Worm (Caenorhabditis elegans) whole organism, midembryonic: ENCODE measurements around the gene R107.5.

Source experiments
- T22C8.4 ChIP-seq: fragments of 200-800 bp; sonication (Bioruptor generic); IDR thresholded peaks from 2 replicates; pipeline ENCODE4 v1.3.6; 2022; ENCODE audit warnings: missing genetic modification characterization, missing compliant biosample characterization
- cog-1 ChIP-seq: sonication (generic microtip); optimal IDR thresholded peaks from 2 replicates; lab custom pipeline; 2016; ENCODE audit warnings: missing genetic modification characterization, missing compliant biosample characterization
- flt-1 ChIP-seq: fragments of 200-800 bp; sonication (Bioruptor generic); IDR thresholded peaks from 2 replicates; pipeline ENCODE4 v1.3.6; 2022; ENCODE audit warnings: missing genetic modification characterization, missing compliant biosample characterization
- klf-2 ChIP-seq: fragments of 200-800 bp; sonication (Bioruptor generic); conservative IDR thresholded peaks from 2 replicates; pipeline ENCODE4 v1.3.6; 2022; ENCODE audit warnings: missing genetic modification reagents, missing genetic modification characterization, missing compliant biosample characterization
- med-1 ChIP-seq: sonication (generic microtip); optimal IDR thresholded peaks from 2 replicates; lab custom pipeline; 2017; ENCODE audit warnings: missing genetic modification characterization, mild to moderate bottlenecking, missing compliant biosample characterization, antibody characterized with exemption, missing genetic modification reagents; ENCODE audit not compliant: insufficient read depth
- ref-1 ChIP-seq: fragments of 200-800 bp; sonication (Bioruptor generic); conservative IDR thresholded peaks from 2 replicates; pipeline ENCODE4 v1.3.6; 2022; ENCODE audit warnings: missing genetic modification reagents, missing genetic modification characterization, missing compliant biosample characterization
- tab-1 ChIP-seq: fragments of 200-800 bp; sonication (Bioruptor generic); IDR thresholded peaks from 2 replicates; pipeline ENCODE4 v1.3.6; 2022; ENCODE audit warnings: missing genetic modification characterization, missing compliant biosample characterization
- ztf-23 ChIP-seq: fragments of 200-800 bp; sonication (Bioruptor generic); IDR thresholded peaks from 2 replicates; pipeline ENCODE4 v1.3.6; 2022; ENCODE audit warnings: missing genetic modification reagents, missing genetic modification characterization, missing compliant biosample characterization
- ztf-29 ChIP-seq: fragments of 200-800 bp; sonication (Bioruptor generic); IDR thresholded peaks from 2 replicates; pipeline ENCODE4 v1.3.6; 2022; ENCODE audit warnings: missing genetic modification reagents, missing genetic modification characterization, missing compliant biosample characterization

The R107.5 gene

DNA sequence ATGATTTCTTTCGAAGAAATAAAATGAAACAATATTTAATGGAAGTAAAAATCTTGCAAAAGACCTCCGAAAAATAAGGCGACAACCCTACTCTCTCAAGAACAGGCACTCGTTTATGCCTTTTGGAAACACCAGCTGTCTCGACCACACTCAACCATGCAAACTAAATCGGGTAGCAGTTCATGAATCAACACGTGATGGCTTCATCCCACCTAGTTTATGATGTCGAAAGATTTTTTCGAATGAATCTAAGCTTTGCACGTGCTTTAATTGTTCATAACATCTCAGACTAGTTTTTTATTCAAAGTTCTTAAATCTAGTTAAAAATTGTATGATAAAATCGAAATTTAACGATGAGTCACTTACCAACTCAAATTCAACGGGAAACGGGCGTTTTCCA is 327 bp downstream of the R107.5 start:
- TF ChIP-seq ztf-23 (GFP tag; lab: Robert Waterston, UW): no peak
- no peak for TF ChIP-seq T22C8.4
- no peak for TF ChIP-seq ref-1 (GFP tag; lab: Robert Waterston, UW)

DNA sequence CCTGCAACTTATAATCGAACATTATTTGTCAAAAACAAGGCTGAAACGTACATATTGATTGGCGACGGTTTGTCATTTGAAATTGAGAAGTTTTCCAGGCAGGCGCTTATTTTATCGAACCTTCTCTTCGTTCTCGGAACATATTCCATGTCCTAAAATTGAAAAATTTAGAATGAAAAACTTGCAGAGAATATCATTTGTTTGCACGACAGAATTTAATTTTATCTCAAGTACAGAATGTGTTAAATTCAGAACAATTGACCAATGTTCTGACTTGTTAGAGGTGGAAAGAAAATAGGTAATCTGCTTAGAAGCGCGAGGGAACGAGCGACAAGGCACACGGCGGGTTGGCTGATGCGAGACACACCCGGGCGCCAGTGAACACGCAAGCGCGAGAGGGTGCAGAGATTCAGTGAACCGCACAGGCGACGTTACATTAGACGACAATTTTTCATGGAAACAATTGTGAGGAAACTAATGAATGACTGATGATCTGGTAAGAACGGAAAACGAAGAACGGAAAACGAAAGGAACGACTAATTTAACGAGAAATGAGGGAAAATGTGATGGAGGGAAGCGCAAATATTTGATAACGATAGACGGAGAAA is 1.1 kb downstream of the R107.5 start:
- TF ChIP-seq klf-2 (GFP tag; lab: Robert Waterston, UW): peak; percentile 38; the same call in 1 of the 2 replicates
- TF ChIP-seq ref-1 (GFP tag; lab: Robert Waterston, UW): no peak
- 0 out of 2 replicates have a peak, but pooled peaks have one; percentile 18 for TF ChIP-seq ztf-29 (GFP tag; lab: Robert Waterston, UW)
- no peak for TF ChIP-seq cog-1 (tag; lab: Kevin White, UChicago)
- TF ChIP-seq T22C8.4: no peak
- TF ChIP-seq ztf-23 (GFP tag; lab: Robert Waterston, UW): no peak
- no peak for TF ChIP-seq med-1 (GFP tag; lab: Kevin White, UChicago)
- TF ChIP-seq flt-1: no peak; the same call in 1 of the 2 replicates

DNA sequence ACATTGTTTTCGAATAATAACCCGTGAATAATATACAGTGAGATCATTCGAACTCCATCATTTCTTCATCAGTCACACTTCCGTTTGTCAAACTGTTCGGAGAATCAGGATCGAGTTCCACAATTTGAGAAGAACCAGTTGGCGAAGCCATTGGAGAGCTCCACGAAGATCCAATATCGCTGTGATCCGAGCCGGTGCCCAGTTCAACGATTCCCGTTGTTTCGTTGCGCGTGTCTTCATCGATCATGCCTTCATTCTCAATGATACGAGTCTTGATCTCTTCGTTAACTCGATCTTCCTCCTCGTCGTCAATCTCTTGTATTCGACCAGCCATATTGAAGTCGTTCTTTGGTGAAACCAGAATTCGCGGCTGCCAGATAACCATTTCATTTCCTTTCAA is 1.9 kb downstream of the R107.5 start:
- TF ChIP-seq klf-2 (GFP tag; lab: Robert Waterston, UW) (no peak), flt-1 (no peak), ztf-29 (GFP tag; lab: Robert Waterston, UW) (no peak), med-1 (GFP tag; lab: Kevin White, UChicago) (no peak), tab-1 (GFP tag; lab: Robert Waterston, UW) (no peak), cog-1 (tag; lab: Kevin White, UChicago) (no peak), ztf-23 (GFP tag; lab: Robert Waterston, UW) (no peak), ref-1 (GFP tag; lab: Robert Waterston, UW) (no peak)

DNA sequence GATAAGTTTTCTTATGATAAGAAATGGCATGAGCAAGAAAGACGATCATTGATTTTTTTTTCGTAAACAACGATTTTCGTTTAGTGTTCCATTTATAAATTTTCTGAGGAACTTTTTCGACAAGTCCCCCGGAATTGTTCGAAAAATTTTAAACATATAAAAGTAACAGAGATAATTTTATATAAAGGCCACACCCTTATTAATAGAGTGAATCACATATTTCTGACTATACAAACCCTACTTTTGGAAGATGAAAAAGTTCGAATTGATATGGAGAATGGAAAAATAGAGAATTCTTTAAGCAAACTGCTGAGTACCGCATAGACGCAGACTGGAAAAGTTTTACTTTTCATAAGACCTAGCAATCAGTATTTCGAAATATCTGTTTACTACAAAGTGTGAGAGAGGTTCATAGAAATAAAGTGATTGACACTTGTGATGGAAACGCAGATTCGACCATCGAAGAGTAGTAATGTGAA is 2.4 kb downstream of the R107.5 start:
- no peak for TF ChIP-seq med-1 (GFP tag; lab: Kevin White, UChicago)

DNA sequence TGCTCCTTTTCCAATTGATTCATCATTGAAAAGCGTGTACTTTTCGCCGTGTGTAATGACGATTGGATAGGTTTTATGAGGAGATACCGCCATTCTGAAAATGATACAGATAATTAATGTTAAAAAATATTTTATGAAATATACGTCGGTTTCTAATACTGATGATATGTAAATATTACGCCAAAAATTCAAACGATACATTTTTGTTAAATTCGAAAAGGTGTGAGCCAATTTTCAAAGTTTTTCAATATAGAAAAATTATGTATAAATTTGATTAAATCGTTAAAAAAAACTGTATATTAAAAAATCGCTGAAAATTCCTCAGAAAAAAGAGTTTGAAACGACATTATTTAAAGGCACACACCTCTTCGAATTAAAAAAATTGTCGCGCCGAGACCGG is 3.0 kb downstream of the R107.5 start, which contains the start of gene ikke-1:
ikke-1 (minus strand) TSS at position 101 of the 400 bp plus-strand sequence.
- no peak for TF ChIP-seq tab-1 (GFP tag; lab: Robert Waterston, UW)
- no peak for TF ChIP-seq cog-1 (tag; lab: Kevin White, UChicago)

DNA sequence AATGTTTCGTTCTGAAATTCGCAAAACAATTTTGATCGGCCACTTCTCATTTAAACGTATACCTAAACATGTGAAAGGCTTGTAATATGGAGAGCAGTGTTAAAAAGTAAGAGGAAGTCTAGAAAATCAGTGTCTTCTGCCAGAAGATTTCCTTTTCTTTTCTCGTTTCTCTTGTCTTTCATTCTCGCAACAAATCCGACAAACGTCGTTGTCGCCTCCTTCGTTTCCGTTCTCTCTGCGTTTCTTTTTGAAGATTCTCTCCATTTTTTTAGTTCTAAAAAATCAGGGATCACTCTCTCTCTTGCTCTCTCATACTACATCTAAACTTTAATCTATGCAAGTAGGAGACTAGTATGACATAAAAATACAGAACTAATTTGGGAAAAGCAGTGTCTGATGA is 6.3 kb downstream of the R107.5 start:
- no peak for TF ChIP-seq ztf-23 (GFP tag; lab: Robert Waterston, UW)
- TF ChIP-seq T22C8.4: no peak
- no peak for TF ChIP-seq med-1 (GFP tag; lab: Kevin White, UChicago)
- TF ChIP-seq cog-1 (tag; lab: Kevin White, UChicago): no peak
- no peak for TF ChIP-seq flt-1
- no peak for TF ChIP-seq klf-2 (GFP tag; lab: Robert Waterston, UW)
- TF ChIP-seq ztf-29 (GFP tag; lab: Robert Waterston, UW): no peak
- no peak for TF ChIP-seq ref-1 (GFP tag; lab: Robert Waterston, UW)
- TF ChIP-seq tab-1 (GFP tag; lab: Robert Waterston, UW): no peak

DNA sequence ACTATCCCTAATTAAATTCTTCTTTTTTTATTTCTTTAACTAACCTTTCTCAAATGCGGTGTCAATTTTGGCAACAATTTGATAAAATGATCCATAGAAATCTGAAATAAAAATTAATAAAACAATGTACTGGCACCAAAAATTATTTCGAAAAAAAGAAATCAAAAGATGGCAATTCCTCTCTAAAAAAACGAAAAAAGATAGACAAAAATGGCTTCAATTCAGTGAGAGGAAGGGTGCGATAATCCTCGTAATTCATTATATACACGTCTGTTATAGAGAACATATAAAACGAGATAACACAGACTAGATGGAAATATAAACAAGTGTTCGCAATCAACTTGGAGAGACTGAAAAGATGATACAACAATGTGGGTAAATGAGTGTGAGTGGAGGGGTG is 7.8 kb downstream of the R107.5 start, which contains the start of gene R107.2:
R107.2 (minus strand) TSS at position 101 of the 400 bp plus-strand sequence.
- no peak for TF ChIP-seq flt-1
- TF ChIP-seq ztf-23 (GFP tag; lab: Robert Waterston, UW): no peak
- TF ChIP-seq cog-1 (tag; lab: Kevin White, UChicago): no peak
- no peak for TF ChIP-seq ref-1 (GFP tag; lab: Robert Waterston, UW)
- TF ChIP-seq ztf-29 (GFP tag; lab: Robert Waterston, UW): no peak
- TF ChIP-seq tab-1 (GFP tag; lab: Robert Waterston, UW): no peak
- no peak for TF ChIP-seq klf-2 (GFP tag; lab: Robert Waterston, UW)
- no peak for TF ChIP-seq med-1 (GFP tag; lab: Kevin White, UChicago)
- TF ChIP-seq T22C8.4: no peak

DNA sequence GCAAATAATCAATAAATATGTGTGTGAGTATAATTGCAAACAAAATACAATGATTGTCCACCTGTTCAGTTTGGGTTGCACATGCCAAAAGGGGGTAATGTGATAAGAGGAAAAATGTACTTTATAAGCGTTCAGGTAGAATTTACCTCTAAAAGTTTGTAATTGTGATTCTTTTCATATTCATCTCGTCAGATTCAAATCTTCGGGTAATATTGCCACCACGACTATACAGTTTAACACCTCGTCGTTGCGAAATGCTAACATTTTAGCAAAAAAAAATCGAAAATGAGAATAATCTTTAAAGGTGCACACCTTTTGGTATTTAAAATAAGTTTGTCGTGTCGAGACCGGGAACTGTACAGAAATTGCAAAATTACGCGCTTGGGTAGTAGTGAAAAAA is 10.4 kb downstream of the R107.5 start, which contains the start of gene nac-2:
nac-2 (minus strand) TSS at position 101 of the 400 bp plus-strand sequence.
- TF ChIP-seq flt-1: no peak
- no peak for TF ChIP-seq ztf-23 (GFP tag; lab: Robert Waterston, UW)
- TF ChIP-seq ref-1 (GFP tag; lab: Robert Waterston, UW): no peak
- TF ChIP-seq klf-2 (GFP tag; lab: Robert Waterston, UW): no peak
- no peak for TF ChIP-seq cog-1 (tag; lab: Kevin White, UChicago)

DNA sequence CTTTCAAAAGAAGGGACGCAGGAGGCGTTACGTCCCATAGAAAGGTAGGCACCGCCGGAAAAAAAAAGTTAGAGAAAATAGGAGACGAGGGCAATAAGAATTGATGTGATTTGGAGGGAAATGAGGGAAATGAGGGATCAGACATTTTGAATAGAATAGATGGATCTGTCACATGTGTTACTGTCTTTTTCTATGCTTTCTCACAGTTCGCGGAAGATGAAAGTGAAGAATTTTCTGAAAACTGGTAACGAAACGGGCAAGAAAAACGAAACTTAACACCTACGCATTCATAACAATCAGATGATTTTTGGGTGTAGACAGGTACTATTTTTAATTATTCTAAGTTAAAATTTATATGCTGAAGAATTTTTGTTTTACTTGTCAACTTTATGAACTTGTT is 15.9 kb downstream of the R107.5 start, which contains the start of gene R107.9:
R107.9 (plus strand) TSS at position 301 of the 400 bp plus-strand sequence.
- TF ChIP-seq tab-1 (GFP tag; lab: Robert Waterston, UW) (no peak), flt-1 (no peak), klf-2 (GFP tag; lab: Robert Waterston, UW) (no peak), cog-1 (tag; lab: Kevin White, UChicago) (no peak), ref-1 (GFP tag; lab: Robert Waterston, UW) (no peak), ztf-29 (GFP tag; lab: Robert Waterston, UW) (no peak)

DNA sequence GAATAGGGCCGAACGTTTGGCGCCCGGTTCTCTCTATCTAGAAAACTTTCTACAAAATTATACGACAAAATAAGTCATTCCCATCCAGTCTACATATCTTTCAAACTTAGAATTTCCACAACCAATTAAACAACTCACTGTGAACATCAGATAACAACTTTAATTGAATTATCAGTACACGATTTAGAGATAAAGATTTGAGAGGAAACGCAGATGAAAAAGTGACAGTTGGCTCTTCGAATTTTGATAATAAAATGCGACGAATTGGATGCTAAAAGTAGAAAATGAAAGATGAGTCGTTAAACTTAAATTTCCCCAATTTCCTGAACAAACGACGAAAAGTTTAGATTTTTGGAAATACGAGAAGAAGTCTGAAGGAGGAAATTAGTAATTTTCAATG is 18.6 kb downstream of the R107.5 start:
- TF ChIP-seq ztf-29 (GFP tag; lab: Robert Waterston, UW) (no peak), cog-1 (tag; lab: Kevin White, UChicago) (no peak), ztf-23 (GFP tag; lab: Robert Waterston, UW) (no peak), klf-2 (GFP tag; lab: Robert Waterston, UW) (no peak), T22C8.4 (no peak), tab-1 (GFP tag; lab: Robert Waterston, UW) (no peak), ref-1 (GFP tag; lab: Robert Waterston, UW) (no peak), flt-1 (no peak), med-1 (GFP tag; lab: Kevin White, UChicago) (no peak)
